Worm (Caenorhabditis elegans): ENCODE results near the gene rpc-25.

rpc-25 gene

ce11 chrV:10178166-10178565 lies 28.2 kb downstream of the rpc-25 start (continued):
- TF ChIP-seq hmg-1.1 (GFP tag; IDR thresholded peaks at IDR 0.05) (no peak; the same call in 1 of the 2 replicates), ztf-11 (tag; optimal IDR thresholded peaks at IDR 0.05) (no peak), saeg-2 (GFP tag; IDR thresholded peaks at IDR 0.05) (no peak), dmd-9 (GFP tag; IDR thresholded peaks at IDR 0.05) (no peak), dmd-8 (GFP tag; IDR thresholded peaks at IDR 0.05) (no peak), T20F7.1 (GFP tag; optimal IDR thresholded peaks at IDR 0.05) (peak; percentile 51), nhr-76 (tag; optimal IDR thresholded peaks at IDR 0.05) (no peak), lin-39 (tag; optimal IDR thresholded peaks at IDR 0.05) (no peak), nhr-28 (tag; optimal IDR thresholded peaks at IDR 0.05) (peak; percentile 40), nhr-111 (GFP tag; optimal IDR thresholded peaks at IDR 0.05) (no peak), dpl-1 (GFP tag; optimal IDR thresholded peaks at IDR 0.05) (peak; percentile 27), zfp-2 (tag; optimal IDR thresholded peaks at IDR 0.05) (no peak), pha-4 (GFP tag; IDR thresholded peaks at IDR 0.05) (no peak), pha-4 (tag; optimal IDR thresholded peaks at IDR 0.05) (no peak), hlh-11 (tag; optimal IDR thresholded peaks at IDR 0.05) (peak; percentile 59), lin-15B (tag; optimal IDR thresholded peaks at IDR 0.05) (no peak), ceh-44 (GFP tag; IDR thresholded peaks at IDR 0.05) (no peak), nhr-10 (tag; optimal IDR thresholded peaks at IDR 0.05) (no peak), hif-1 (tag; optimal IDR thresholded peaks at IDR 0.05) (peak in 1 of 2 experiments; percentile 72), ceh-28 (tag; optimal IDR thresholded peaks at IDR 0.05) (no peak), F26F4.8 (GFP tag; conservative IDR thresholded peaks at IDR 0.05) (no peak), php-3 (GFP tag; IDR thresholded peaks at IDR 0.05) (no peak), F49E8.2 (tag; optimal IDR thresholded peaks at IDR 0.05; ENCODE audit: borderline replicate concordance) (no peak), T26A8.4 (GFP tag; IDR thresholded peaks at IDR 0.05) (no peak), aly-2 (tag; optimal IDR thresholded peaks at IDR 0.05) (no peak), rbr-2 (tag; optimal IDR thresholded peaks at IDR 0.05) (peak; percentile 63), snpc-4 (tag; optimal IDR thresholded peaks at IDR 0.05) (no peak), unc-62 (GFP tag; optimal IDR thresholded peaks at IDR 0.05 in 1 of 2) (no peak), unc-62 (tag; optimal IDR thresholded peaks at IDR 0.05) (no peak), zip-11 (GFP tag; IDR thresholded peaks at IDR 0.05) (no peak), F44E2.7 (GFP tag; IDR thresholded peaks at IDR 0.05) (no peak), fos-1 (tag; optimal IDR thresholded peaks at IDR 0.05) (no peak), egl-43 (GFP tag; IDR thresholded peaks at IDR 0.05) (0 out of 2 replicates have a peak, but pooled peaks have one; percentile 25), daf-19 (GFP tag; conservative IDR thresholded peaks at IDR 0.05) (no peak), nhr-11 (tag; optimal IDR thresholded peaks at IDR 0.05) (peak; percentile 33), lin-13 (GFP tag; optimal IDR thresholded peaks at IDR 0.05) (no peak), fkh-10 (GFP tag; optimal IDR thresholded peaks at IDR 0.05) (peak; percentile 53), spr-1 (tag; optimal IDR thresholded peaks at IDR 0.05) (peak; percentile 14), daf-16 (GFP tag; optimal IDR thresholded peaks at IDR 0.05) (no peak), daf-16 (tag; optimal IDR thresholded peaks at IDR 0.05) (peak; percentile 12), nhr-6 (tag; optimal IDR thresholded peaks at IDR 0.05) (no peak), lim-7 (GFP tag; IDR thresholded peaks at IDR 0.05) (no peak), gei-8 (GFP tag; optimal IDR thresholded peaks at IDR 0.05) (no peak)

- TF ChIP-seq F37D6.2 (tag; optimal IDR thresholded peaks at IDR 0.05) (peak; percentile 84), vab-7 (GFP tag; IDR thresholded peaks at IDR 0.05) (0 out of 2 replicates have a peak, but pooled peaks have one; percentile 33), mes-2 (tag; optimal IDR thresholded peaks at IDR 0.05; ENCODE audit: poor library complexity, severe bottlenecking) (peak; percentile 34), nhr-42 (GFP tag; IDR thresholded peaks at IDR 0.05) (0 out of 2 replicates have a peak, but pooled peaks have one; percentile 15), skn-1 (tag; optimal IDR thresholded peaks at IDR 0.05) (no peak), egl-43 (GFP tag; IDR thresholded peaks at IDR 0.05) (peak; percentile 84), spr-1 (tag; optimal IDR thresholded peaks at IDR 0.05) (no peak), rbr-2 (tag; optimal IDR thresholded peaks at IDR 0.05) (peak; percentile 89), mdl-1 (tag; optimal IDR thresholded peaks at IDR 0.05) (peak; percentile 18 to 90), dmd-6 (GFP tag; IDR thresholded peaks at IDR 0.05) (peak; percentile 47), ama-1 (optimal IDR thresholded peaks at IDR 0.05) (no peak), tra-1 (GFP tag; IDR thresholded peaks at IDR 0.05) (peak; percentile 36; the same call in 1 of the 2 replicates), aha-1 (tag) (peak; percentile 100), hmg-1.1 (GFP tag; IDR thresholded peaks at IDR 0.05) (peak; percentile 82), set-16 (GFP tag; IDR thresholded peaks at IDR 0.05) (peak; percentile 81), R02D3.7 (tag; optimal IDR thresholded peaks at IDR 0.05) (no peak), zag-1 (tag; optimal IDR thresholded peaks at IDR 0.05) (peak; percentile 20)
Observed at ce11 chrV:10174632-10175075, 31.7 kb downstream of the rpc-25 start.
